Worm (Caenorhabditis elegans) whole organism, L1 larva: ENCODE measurements around the gene metl-18.

Experiments used
- C16A3.4 ChIP-seq: fragments of 150-350 bp; optimal IDR thresholded peaks from 2 replicates; lab custom pipeline; 2014; ENCODE audit warnings: missing biosample characterization, missing genetic modification characterization
- aha-1 ChIP-seq: fragments of 150-350 bp; optimal IDR thresholded peaks from 2 replicates; lab custom pipeline; 2014; ENCODE audit warnings: missing biosample characterization, missing genetic modification characterization
- ama-1 ChIP-seq: fragments of 150-350 bp; optimal IDR thresholded peaks from 2 replicates; lab custom pipeline; 2014
- elt-3 ChIP-seq, 6 experiments: fragments of 150-350 bp in 1 of 6; sonication (generic microtip); optimal IDR thresholded peaks; 2 replicates each; lab custom pipeline; 2017 to 2018; ENCODE audit warnings: missing biosample characterization in 6 of 6, missing genetic modification characterization in 6 of 6, inconsistent platforms in 1 of 6
- fkh-10 ChIP-seq: sonication (generic microtip); optimal IDR thresholded peaks from 2 replicates; lab custom pipeline; 2017; ENCODE audit warnings: missing biosample characterization, missing genetic modification reagents, missing genetic modification characterization
- jun-1 ChIP-seq: fragments of 150-350 bp; optimal IDR thresholded peaks from 2 replicates; lab custom pipeline; 2014; ENCODE audit warnings: missing biosample characterization, missing genetic modification reagents, missing genetic modification characterization
- lin-15B ChIP-seq: fragments of 150-350 bp; sonication (generic microtip); optimal IDR thresholded peaks from 3 replicates; lab custom pipeline; 2014; ENCODE audit warnings: missing biosample characterization, missing genetic modification characterization
- unc-62 ChIP-seq: fragments of 150-350 bp; optimal IDR thresholded peaks from 2 replicates; lab custom pipeline; 2014; ENCODE audit warnings: missing biosample characterization, missing genetic modification reagents, missing genetic modification characterization
- unc-98 ChIP-seq: fragments of 200-800 bp; sonication (Bioruptor generic); IDR thresholded peaks from 2 replicates; pipeline ENCODE4 v1.3.6; 2022; ENCODE audit warnings: missing genetic modification characterization, missing compliant biosample characterization
- ztf-11 ChIP-seq, 2 experiments: sonication (generic microtip); optimal IDR thresholded peaks; 2 replicates each; lab custom pipeline; 2016 to 2017; ENCODE audit warnings: missing genetic modification characterization in 2 of 2, missing biosample characterization in 1 of 2, missing compliant biosample characterization in 1 of 2
- ztf-4 ChIP-seq: fragments of 150-350 bp; optimal IDR thresholded peaks from 2 replicates; lab custom pipeline; 2014; ENCODE audit warnings: missing biosample characterization, missing genetic modification characterization

DNA sequence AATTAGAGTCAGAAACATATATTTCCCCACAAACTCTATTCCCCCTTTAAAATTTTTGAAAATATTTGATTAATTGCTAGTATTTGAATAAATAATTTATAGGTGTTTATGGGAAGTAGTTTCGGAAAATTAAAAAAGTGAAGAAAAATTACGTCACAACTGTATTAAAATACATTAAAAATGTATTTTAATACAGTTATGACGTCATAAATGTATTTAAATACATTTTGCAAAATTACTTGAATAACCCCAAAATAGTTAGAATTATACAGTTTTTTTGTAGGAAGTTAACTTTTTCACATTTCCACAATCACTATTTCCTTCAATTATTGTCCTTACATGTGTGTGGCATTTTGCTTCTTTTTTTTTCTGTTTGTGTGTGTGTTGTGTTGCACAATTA is 12.1 kb upstream of the metl-18 start:
- TF ChIP-seq elt-3 (tag; optimal IDR thresholded peaks at IDR 0.05; lab: Kevin White, UChicago) (no peak), aha-1 (no peak), unc-62 (GFP tag; lab: Kevin White, UChicago) (no peak), fkh-10 (GFP tag; lab: Kevin White, UChicago) (no peak), ama-1 (lab: Kevin White, UChicago) (no peak), jun-1 (tag; lab: Kevin White, UChicago) (no peak), ztf-4 (tag; lab: Kevin White, UChicago) (no peak), C16A3.4 (tag; lab: Kevin White, UChicago) (no peak), unc-98 (no peak), lin-15B (tag; lab: Kevin White, UChicago) (no peak), ztf-11 (tag; optimal IDR thresholded peaks at IDR 0.05; lab: Kevin White, UChicago) (no peak)
